Fruit fly (Drosophila melanogaster) whole organism, pupa: ENCODE results near the gene Actn.
A peak's percentile ranks its signal among the peaks of the same experiment; 100 is the strongest.

Experiments used
- CG10348 ChIP-seq: fragments of 200-800 bp; sonication (Bioruptor generic); IDR thresholded peaks from 2 replicates; pipeline ENCODE4 v1.3.6; 2022; ENCODE audit warnings: missing biosample characterization, missing genetic modification characterization
- CG12605 ChIP-seq: fragments of 200-800 bp; sonication (Bioruptor generic); IDR thresholded peaks from 2 replicates; pipeline ENCODE4 v1.3.6; 2022; ENCODE audit warnings: missing biosample characterization, missing genetic modification characterization
- CG13204 ChIP-seq: fragments of 200-800 bp; sonication (Bioruptor generic); optimal IDR thresholded peaks from 2 replicates; lab custom pipeline; 2018; ENCODE audit warnings: missing biosample characterization, mild to moderate bottlenecking, missing genetic modification characterization, moderate library complexity
- CG14655 ChIP-seq: fragments of 200-800 bp; sonication (Bioruptor generic); optimal IDR thresholded peaks from 3 replicates; lab custom pipeline; 2017; ENCODE audit warnings: mild to moderate bottlenecking, missing biosample characterization, missing genetic modification reagents, missing genetic modification characterization
- CG15710 ChIP-seq: fragments of 200-800 bp; sonication (Bioruptor generic); optimal IDR thresholded peaks from 2 replicates; lab custom pipeline; 2018; ENCODE audit warnings: missing biosample characterization, mild to moderate bottlenecking, missing genetic modification characterization, moderate library complexity
- CG17806 ChIP-seq: fragments of 200-800 bp; sonication (Bioruptor generic); optimal IDR thresholded peaks from 2 replicates; lab custom pipeline; 2018; ENCODE audit warnings: missing biosample characterization, mild to moderate bottlenecking, missing genetic modification characterization, moderate library complexity
- CG32121 ChIP-seq: fragments of 200-800 bp; sonication (Bioruptor generic); IDR thresholded peaks from 2 replicates; pipeline ENCODE4 v1.3.6; 2022; ENCODE audit warnings: missing biosample characterization, missing genetic modification characterization
- CG34367 ChIP-seq: fragments of 200-800 bp; sonication (Bioruptor generic); optimal IDR thresholded peaks from 2 replicates; lab custom pipeline; 2018; ENCODE audit warnings: missing biosample characterization, mild to moderate bottlenecking, missing genetic modification characterization
- CG4496 ChIP-seq: fragments of 200-800 bp; sonication (Bioruptor generic); IDR thresholded peaks from 3 replicates; pipeline ENCODE4 v1.3.6; 2022; ENCODE audit warnings: missing biosample characterization, missing genetic modification characterization
- CG8159 ChIP-seq: fragments of 200-800 bp; sonication (Bioruptor generic); optimal IDR thresholded peaks from 3 replicates; lab custom pipeline; 2018; ENCODE audit warnings: missing biosample characterization, mild to moderate bottlenecking, missing genetic modification characterization, moderate library complexity
- CG8301 ChIP-seq: fragments of 200-800 bp; sonication (Bioruptor generic); optimal IDR thresholded peaks from 2 replicates; lab custom pipeline; 2018; ENCODE audit warnings: missing biosample characterization, mild to moderate bottlenecking, missing genetic modification characterization
- CG9948 ChIP-seq: fragments of 200-800 bp; sonication (Bioruptor generic); optimal IDR thresholded peaks from 2 replicates; lab custom pipeline; 2018; ENCODE audit warnings: missing biosample characterization, mild to moderate bottlenecking, missing genetic modification characterization, moderate library complexity
- D1 ChIP-seq: fragments of 200-800 bp; sonication (Bioruptor generic); optimal IDR thresholded peaks from 2 replicates; lab custom pipeline; 2018; ENCODE audit warnings: missing biosample characterization, mild to moderate bottlenecking, missing genetic modification characterization, moderate library complexity
- EcR ChIP-seq: fragments of 200-800 bp; sonication (Bioruptor generic); optimal IDR thresholded peaks from 3 replicates; lab custom pipeline; 2019; ENCODE audit warnings: missing biosample characterization, missing genetic modification characterization, mild to moderate bottlenecking, moderate library complexity, missing genetic modification reagents
- Ets98B ChIP-seq: fragments of 200-800 bp; sonication (Bioruptor generic); IDR thresholded peaks from 2 replicates; pipeline ENCODE4 v1.3.6; 2022; ENCODE audit warnings: missing biosample characterization, missing genetic modification characterization
- Pif1A ChIP-seq: fragments of 200-800 bp; sonication (Bioruptor generic); optimal IDR thresholded peaks from 3 replicates; lab custom pipeline; 2016; ENCODE audit warnings: missing biosample characterization, missing genetic modification characterization
- Pif1B ChIP-seq: fragments of 200-800 bp; sonication (Bioruptor generic); optimal IDR thresholded peaks from 3 replicates; lab custom pipeline; 2016; ENCODE audit warnings: missing biosample characterization, missing genetic modification characterization
- Snoo ChIP-seq: fragments of 200-800 bp; sonication (Bioruptor generic); optimal IDR thresholded peaks from 3 replicates; lab custom pipeline; 2017; ENCODE audit warnings: missing biosample characterization, mild to moderate bottlenecking, missing genetic modification characterization, inconsistent platforms
- fd96Ca ChIP-seq: fragments of 200-800 bp; sonication (Bioruptor generic); IDR thresholded peaks from 3 replicates; pipeline ENCODE4 v1.3.6; 2022; ENCODE audit warnings: missing biosample characterization, missing genetic modification characterization
- gl ChIP-seq: fragments of 200-800 bp; sonication (Bioruptor generic); optimal IDR thresholded peaks from 2 replicates; lab custom pipeline; 2018; ENCODE audit warnings: missing biosample characterization, mild to moderate bottlenecking, missing genetic modification characterization
- rn ChIP-seq: fragments of 200-800 bp; sonication (Bioruptor generic); IDR thresholded peaks from 2 replicates; pipeline ENCODE4 v1.3.6; 2022; ENCODE audit warnings: missing biosample characterization, missing genetic modification characterization

The Actn gene

dm6 chrX:2041981-2042847, at the start of gene Actn, which contains the start of gene usp:
Gene Actn (minus strand): TSS chrX:2042311.
Gene usp (minus strand): TSS chrX:2042311.
- TF ChIP-seq CG32121 (peak; percentile 25; the same call in 1 of the 2 replicates), CG17806 (tag; lab: Kevin White, UChicago) (peak; percentile 34), CG10348 (GFP tag; lab: Robert Waterston, UW) (no peak), D1 (no peak), CG15710 (tag; lab: Kevin White, UChicago) (no peak), Pif1B (GFP tag; lab: Kevin White, UChicago) (peak; percentile 17), fd96Ca (peak; percentile 33; the same call in 1 of the 3 replicates), CG12605 (GFP tag; lab: Robert Waterston, UW) (peak; percentile 29; the same call in 1 of the 2 replicates), CG34367 (tag; lab: Kevin White, UChicago) (no peak), Snoo (tag; lab: Kevin White, UChicago) (peak; percentile 27), CG9948 (tag; lab: Kevin White, UChicago) (no peak), CG14655 (peak; percentile 41), CG8301 (no peak), Ets98B (GFP tag; lab: Robert Waterston, UW) (peak; percentile 42; the same call in 1 of the 2 replicates), gl (tag; lab: Kevin White, UChicago) (no peak), CG4496 (GFP tag; lab: Robert Waterston, UW) (peak; percentile 46; the same call in 2 of the 3 replicates), CG13204 (GFP tag; lab: Kevin White, UChicago) (peak; percentile 35), Pif1A (GFP tag; lab: Kevin White, UChicago) (peak; percentile 56), EcR (peak; percentile 34), CG8159 (tag; lab: Kevin White, UChicago) (peak; percentile 38), rn (GFP tag; lab: Robert Waterston, UW) (no peak)
- TF ChIP-seq, all 21 proteins: peak for 13

dm6 chrX:2089812-2090211, 47.7 kb upstream of the Actn start:
- TF ChIP-seq CG15710 (tag; lab: Kevin White, UChicago) (no peak), fd96Ca (no peak), gl (tag; lab: Kevin White, UChicago) (no peak), CG8159 (tag; lab: Kevin White, UChicago) (peak; percentile 33), CG17806 (tag; lab: Kevin White, UChicago) (no peak), Snoo (tag; lab: Kevin White, UChicago) (no peak), CG32121 (no peak), CG12605 (GFP tag; lab: Robert Waterston, UW) (no peak), CG8301 (peak; percentile 31), CG14655 (peak; percentile 35)
- TF ChIP-seq, all 21 proteins: peak for 3

dm6 chrX:2088798-2089197, 46.7 kb upstream of the Actn start:
- TF ChIP-seq Ets98B (GFP tag; lab: Robert Waterston, UW), result 0 out of 2 replicates have a peak, but pooled peaks have one; percentile 7
- TF ChIP-seq CG13204 (GFP tag; lab: Kevin White, UChicago), result no peak
- TF ChIP-seq CG14655, result no peak

- TF ChIP-seq CG10348 (GFP tag; lab: Robert Waterston, UW) (peak; percentile 59), EcR (no peak), Pif1B (GFP tag; lab: Kevin White, UChicago) (peak; percentile 32), CG15710 (tag; lab: Kevin White, UChicago) (no peak), CG8301 (peak; percentile 57), Snoo (tag; lab: Kevin White, UChicago) (no peak), gl (tag; lab: Kevin White, UChicago) (no peak), D1 (no peak), rn (GFP tag; lab: Robert Waterston, UW) (0 out of 2 replicates have a peak, but pooled peaks have one; percentile 48), CG8159 (tag; lab: Kevin White, UChicago) (no peak), Ets98B (GFP tag; lab: Robert Waterston, UW) (peak; percentile 89), CG4496 (GFP tag; lab: Robert Waterston, UW) (peak; percentile 92), CG14655 (peak; percentile 74), CG34367 (tag; lab: Kevin White, UChicago) (no peak), CG12605 (GFP tag; lab: Robert Waterston, UW) (peak; percentile 75), fd96Ca (peak; percentile 89), CG32121 (peak; percentile 84), Pif1A (GFP tag; lab: Kevin White, UChicago) (peak; percentile 56), CG9948 (tag; lab: Kevin White, UChicago) (no peak), CG17806 (tag; lab: Kevin White, UChicago) (no peak), CG13204 (GFP tag; lab: Kevin White, UChicago) (no peak)
These were observed 45.4 kb upstream of the Actn start for dm6 chrX:2087501-2087900.

- TF ChIP-seq CG14655 (peak; percentile 90), Ets98B (GFP tag; lab: Robert Waterston, UW) (peak; percentile 94), Pif1B (GFP tag; lab: Kevin White, UChicago) (peak; percentile 94), CG12605 (GFP tag; lab: Robert Waterston, UW) (peak; percentile 87), Pif1A (GFP tag; lab: Kevin White, UChicago) (peak; percentile 94), CG8301 (peak; percentile 88), Snoo (tag; lab: Kevin White, UChicago) (peak; percentile 85), gl (tag; lab: Kevin White, UChicago) (peak; percentile 75), CG15710 (tag; lab: Kevin White, UChicago) (peak; percentile 85), CG4496 (GFP tag; lab: Robert Waterston, UW) (peak; percentile 94), CG34367 (tag; lab: Kevin White, UChicago) (peak; percentile 81), CG13204 (GFP tag; lab: Kevin White, UChicago) (peak; percentile 64), CG17806 (tag; lab: Kevin White, UChicago) (peak; percentile 88), CG32121 (peak; percentile 94), CG8159 (tag; lab: Kevin White, UChicago) (peak; percentile 83), D1 (peak; percentile 7), CG10348 (GFP tag; lab: Robert Waterston, UW) (peak; percentile 76), EcR (peak; percentile 93), rn (GFP tag; lab: Robert Waterston, UW) (peak; percentile 86), fd96Ca (peak; percentile 96), CG9948 (tag; lab: Kevin White, UChicago) (peak; percentile 88)
- TF ChIP-seq, all 21 proteins: peak for 21
These were observed 41.6 kb upstream of the Actn start for dm6 chrX:2083678-2084162.
